Fruit fly (Drosophila melanogaster) Kc167 (cell line): ENCODE results near the gene alpha-Est4.

ENCODE experiments used
- Myc ChIP-seq: fragments of >200 bp; optimal IDR thresholded peaks from 2 replicates; lab custom pipeline; 2017; ENCODE audit warnings: missing external identifiers
- Sin3A ChIP-seq: fragments of >200 bp; optimal IDR thresholded peaks from 2 replicates; lab custom pipeline; 2018; ENCODE audit warnings: missing external identifiers
- h ChIP-seq: fragments of >200 bp; optimal IDR thresholded peaks from 3 replicates; lab custom pipeline; 2018; ENCODE audit warnings: missing external identifiers
- insv ChIP-seq: fragments of >200 bp; optimal IDR thresholded peaks from 3 replicates; lab custom pipeline; 2018; ENCODE audit warnings: missing external identifiers
- psq ChIP-seq: fragments of >200 bp; optimal IDR thresholded peaks from 2 replicates; lab custom pipeline; 2017; ENCODE audit warnings: missing external identifiers
- ttk ChIP-seq: sonication (Bioruptor generic); optimal IDR thresholded peaks from 2 replicates; lab custom pipeline; 2017; ENCODE audit warnings: missing external identifiers

alpha-Est4 gene

DNA sequence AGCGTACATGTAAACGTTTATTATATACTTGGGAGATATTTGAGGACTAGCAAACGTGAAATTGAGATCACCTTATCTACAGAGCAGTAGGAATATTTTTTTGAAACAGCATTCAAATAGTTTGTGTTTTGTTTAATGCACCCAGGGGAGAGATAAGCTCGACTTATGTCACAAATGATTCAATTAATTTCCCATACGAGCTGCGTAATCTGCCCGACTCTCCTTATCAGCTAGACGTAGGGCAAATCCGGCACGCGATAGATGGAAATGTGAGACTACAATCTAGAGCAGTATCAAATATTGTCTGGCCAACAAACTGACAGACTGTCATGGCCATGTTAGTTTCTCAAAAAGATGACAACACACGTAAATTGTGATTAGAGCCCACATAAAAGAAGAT, 38.9 kb downstream of the alpha-Est4 start:
- TF ChIP-seq Myc (lab: Kevin White, UChicago): no peak
- no peak for TF ChIP-seq psq
- no peak for TF ChIP-seq ttk (lab: Kevin White, UChicago)
- TF ChIP-seq h (lab: Kevin White, UChicago): no peak
- no peak for TF ChIP-seq insv
- no peak for TF ChIP-seq Sin3A (lab: Kevin White, UChicago)

DNA sequence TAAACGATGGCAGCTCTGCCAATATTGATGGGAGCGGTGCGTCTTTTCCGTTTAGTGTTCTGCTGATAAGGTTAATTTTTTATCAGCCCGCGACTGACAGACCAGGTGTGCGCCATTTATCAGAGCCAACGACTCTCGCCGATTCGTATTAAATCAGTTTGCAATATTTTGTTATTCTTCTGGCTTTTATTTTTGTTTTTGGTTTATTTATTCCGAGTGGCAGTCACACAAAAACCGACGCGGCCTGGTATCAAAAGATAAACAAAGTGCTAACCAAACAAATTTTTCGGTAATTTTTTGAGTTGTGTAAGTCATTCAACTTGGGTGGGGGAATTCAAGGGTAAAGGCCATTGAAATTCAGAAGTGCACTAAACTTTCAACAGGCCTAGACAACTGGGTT, 40.9 kb downstream of the alpha-Est4 start:
- TF ChIP-seq h (lab: Kevin White, UChicago) (no peak), psq (no peak), insv (no peak), Myc (lab: Kevin White, UChicago) (no peak), Sin3A (lab: Kevin White, UChicago) (no peak), ttk (lab: Kevin White, UChicago) (no peak)

DNA sequence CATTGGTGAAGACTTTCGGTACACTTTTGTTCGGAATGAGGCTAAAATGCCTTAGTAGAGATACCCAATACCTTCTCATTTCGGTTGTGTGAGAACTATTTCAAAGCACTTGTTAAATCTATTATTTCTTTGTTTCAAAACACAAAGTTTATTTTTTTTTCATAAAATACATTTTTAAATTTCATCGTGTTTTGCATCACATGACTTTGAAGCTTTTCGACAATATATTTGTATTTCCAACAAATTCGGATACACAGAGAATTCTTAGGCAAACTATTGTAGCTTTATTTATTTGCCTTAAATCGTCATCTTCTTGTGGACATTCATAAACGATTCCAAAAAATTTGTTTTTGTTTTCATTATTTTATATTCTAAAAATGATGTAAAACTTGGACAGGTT, 44.7 kb downstream of the alpha-Est4 start, which contains the start of gene alpha-Est10:
Gene alpha-Est10 (minus strand): TSS at position 101 of the 400 bp plus-strand sequence.
- TF ChIP-seq Sin3A (lab: Kevin White, UChicago) (no peak), ttk (lab: Kevin White, UChicago) (no peak), psq (no peak), insv (no peak), Myc (lab: Kevin White, UChicago) (no peak), h (lab: Kevin White, UChicago) (no peak)

DNA sequence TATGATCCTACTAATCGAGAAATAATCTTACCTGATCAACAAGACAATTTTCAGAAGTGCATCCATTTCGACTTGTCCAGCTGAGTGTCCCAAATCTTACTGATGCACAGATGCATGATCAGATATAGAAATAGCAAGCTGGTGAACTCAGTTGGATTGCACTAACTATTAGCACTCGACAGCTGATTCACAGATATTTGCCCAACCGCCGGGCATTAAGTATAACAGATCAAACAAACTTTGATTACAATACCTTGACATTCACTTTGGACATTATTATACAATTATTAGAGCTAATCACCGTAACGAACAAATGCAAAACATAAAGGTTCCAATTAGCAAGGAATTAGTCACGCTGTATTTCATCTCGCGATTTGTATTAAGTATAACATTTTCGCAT, 45.2 kb downstream of the alpha-Est4 start, which contains the start of gene CG42656:
Gene CG42656 (minus strand): TSS at position 101 of the 400 bp plus-strand sequence.
- no peak for TF ChIP-seq psq
- no peak for TF ChIP-seq h (lab: Kevin White, UChicago)
- no peak for TF ChIP-seq Sin3A (lab: Kevin White, UChicago)
- TF ChIP-seq ttk (lab: Kevin White, UChicago): no peak
- TF ChIP-seq Myc (lab: Kevin White, UChicago): no peak
- TF ChIP-seq insv: no peak

DNA sequence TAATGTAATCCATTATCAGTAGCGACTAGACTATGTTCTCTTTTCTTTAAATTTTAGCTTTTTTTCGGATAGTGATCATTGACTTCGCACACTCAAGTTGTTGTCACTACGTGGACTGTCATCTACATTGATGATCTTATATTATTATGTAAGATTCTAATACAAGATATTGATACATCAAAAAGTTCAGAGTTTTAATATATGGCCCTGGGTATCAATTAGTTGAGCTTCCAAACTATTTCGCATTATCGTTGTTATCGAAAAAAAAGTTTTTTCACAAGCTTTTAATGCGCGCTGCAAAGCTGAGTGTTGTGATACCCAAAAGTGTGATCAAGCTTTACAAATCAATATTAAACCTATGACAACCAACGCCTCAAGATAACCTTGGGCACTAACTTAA, 46.3 kb downstream of the alpha-Est4 start:
- TF ChIP-seq Myc (lab: Kevin White, UChicago) (no peak), h (lab: Kevin White, UChicago) (no peak), insv (no peak), ttk (lab: Kevin White, UChicago) (no peak), psq (no peak), Sin3A (lab: Kevin White, UChicago) (no peak)

DNA sequence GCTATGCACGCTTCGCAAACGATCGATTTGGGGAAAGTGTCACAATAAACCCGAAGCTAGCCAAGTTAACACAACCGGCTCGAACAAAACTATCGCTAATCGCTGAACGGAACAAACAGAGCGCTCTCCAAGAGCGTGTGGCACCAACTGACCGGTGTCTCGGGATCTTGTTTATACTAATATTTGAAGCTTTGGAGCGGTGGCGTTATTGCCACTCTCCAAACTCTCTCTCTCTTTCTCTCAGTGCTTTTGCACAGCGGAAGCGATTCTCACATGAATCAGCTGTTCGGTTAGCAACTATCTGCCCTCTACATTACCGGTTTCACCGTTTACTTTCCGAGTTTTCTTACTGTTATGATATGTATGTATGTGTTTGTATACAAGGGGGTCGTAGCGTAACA, 47.0 kb downstream of the alpha-Est4 start:
- no peak for TF ChIP-seq Sin3A (lab: Kevin White, UChicago)
- no peak for TF ChIP-seq psq
- TF ChIP-seq ttk (lab: Kevin White, UChicago): no peak

DNA sequence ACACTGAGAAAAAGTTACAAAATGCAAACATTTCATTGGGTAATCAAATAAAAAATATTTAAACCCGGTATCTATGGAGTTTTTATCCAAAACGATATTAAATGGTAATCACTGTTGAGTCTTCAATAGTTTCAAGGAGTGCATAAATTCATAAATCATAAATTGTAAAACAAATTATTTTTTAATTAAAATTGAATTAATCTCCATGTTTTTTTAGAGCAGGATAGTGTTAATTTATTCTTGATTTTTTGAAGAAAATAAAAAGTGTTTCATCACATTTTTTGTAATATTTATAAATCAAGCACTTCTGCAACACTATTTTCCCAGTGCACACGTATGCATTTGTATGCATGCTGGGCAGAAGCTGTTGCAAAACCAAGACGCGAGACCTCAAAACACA, 47.5 kb downstream of the alpha-Est4 start:
- TF ChIP-seq Sin3A (lab: Kevin White, UChicago) (no peak), ttk (lab: Kevin White, UChicago) (no peak), psq (no peak), h (lab: Kevin White, UChicago) (no peak), insv (no peak), Myc (lab: Kevin White, UChicago) (no peak)

DNA sequence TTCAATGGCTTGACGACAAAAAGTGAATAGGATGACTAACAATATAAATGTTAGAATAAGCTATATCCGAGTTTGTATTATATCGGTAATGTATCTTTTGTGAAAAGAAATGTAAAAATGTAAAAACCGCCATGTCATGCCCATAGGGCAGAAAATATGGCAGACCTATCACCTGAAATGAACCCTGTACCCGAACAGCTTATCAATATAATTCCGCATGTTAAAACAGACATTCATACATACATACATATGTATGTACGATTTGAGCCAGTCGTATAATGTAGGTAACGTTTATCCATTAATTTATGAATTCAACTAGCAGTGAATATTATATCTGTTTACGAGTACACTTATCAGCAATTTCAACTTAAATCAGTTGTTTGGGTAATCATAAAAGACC, 48.5 kb downstream of the alpha-Est4 start:
- TF ChIP-seq psq: no peak
- no peak for TF ChIP-seq Myc (lab: Kevin White, UChicago)
- no peak for TF ChIP-seq ttk (lab: Kevin White, UChicago)
- no peak for TF ChIP-seq h (lab: Kevin White, UChicago)
- no peak for TF ChIP-seq insv
- TF ChIP-seq Sin3A (lab: Kevin White, UChicago): no peak
